Worm (Caenorhabditis elegans): Measurements from ENCODE around the gene spp-6.

The spp-6 gene

ce11 chrX:7320115-7320711, 3.1 kb downstream of the spp-6 start, which contains the start of gene spp-5:
spp-5 (minus strand) TSS chrX:7320354.
- TF ChIP-seq elt-2 (tag; optimal IDR thresholded peaks at IDR 0.05) = peak; percentile 22
- no peak for TF ChIP-seq C08G9.2 (tag; optimal IDR thresholded peaks at IDR 0.05)

ce11 chrX:7322323-7322722, 5.2 kb downstream of the spp-6 start, which contains the start of gene T08A9.13:
T08A9.13 (minus strand) TSS chrX:7322423.
- TF ChIP-seq pag-3 (tag; optimal IDR thresholded peaks at IDR 0.05; ENCODE audit: borderline replicate concordance) = no peak
- no peak for TF ChIP-seq ztf-16 (tag; optimal IDR thresholded peaks at IDR 0.05)
- TF ChIP-seq unc-86 (tag; optimal IDR thresholded peaks at IDR 0.05) = no peak
- no peak for TF ChIP-seq gmeb-2 (tag; optimal IDR thresholded peaks at IDR 0.05)
- no peak for TF ChIP-seq tbx-2 (tag; optimal IDR thresholded peaks at IDR 0.05)
- no peak for TF ChIP-seq ceh-6 (GFP tag; optimal IDR thresholded peaks at IDR 0.05)
- no peak for TF ChIP-seq ref-2 (tag; optimal IDR thresholded peaks at IDR 0.05)
- TF ChIP-seq hlh-8 (tag; optimal IDR thresholded peaks at IDR 0.05) = no peak
- TF ChIP-seq Y22D7AL.16 (tag; optimal IDR thresholded peaks at IDR 0.05) = no peak
- TF ChIP-seq K09A11.1 (tag; optimal IDR thresholded peaks at IDR 0.05; ENCODE audit: insufficient read depth) = no peak
- no peak for TF ChIP-seq ttx-3 (tag; optimal IDR thresholded peaks at IDR 0.05)
- no peak for TF ChIP-seq ceh-22 (tag; optimal IDR thresholded peaks at IDR 0.05)
- TF ChIP-seq ceh-18 (tag; optimal IDR thresholded peaks at IDR 0.05) = no peak

- TF ChIP-seq sdc-2 (tag; optimal IDR thresholded peaks at IDR 0.05) (no peak), hlh-13 (GFP tag; optimal IDR thresholded peaks at IDR 0.05) (no peak), pha-2 (tag; optimal IDR thresholded peaks at IDR 0.05) (no peak), pha-4 (tag; optimal IDR thresholded peaks at IDR 0.05) (no peak), zip-5 (tag; optimal IDR thresholded peaks at IDR 0.05) (no peak), elt-4 (tag; optimal IDR thresholded peaks at IDR 0.05) (no peak), dve-1 (tag; optimal IDR thresholded peaks at IDR 0.05) (no peak), ceh-14 (tag; optimal IDR thresholded peaks at IDR 0.05) (peak; percentile 26), dmd-4 (tag; optimal IDR thresholded peaks at IDR 0.05; ENCODE audit: borderline replicate concordance) (no peak), ttx-3 (tag; optimal IDR thresholded peaks at IDR 0.05) (no peak), K02D7.2 (tag; optimal IDR thresholded peaks at IDR 0.05) (peak; percentile 9), nhr-11 (tag; optimal IDR thresholded peaks at IDR 0.05) (no peak), ceh-24 (tag; optimal IDR thresholded peaks at IDR 0.05) (no peak), ceh-19 (GFP tag; optimal IDR thresholded peaks at IDR 0.05) (peak; percentile 31), ref-2 (tag; optimal IDR thresholded peaks at IDR 0.05) (peak; percentile 19), pax-1 (tag; optimal IDR thresholded peaks at IDR 0.05) (no peak), C08G9.2 (tag; optimal IDR thresholded peaks at IDR 0.05) (no peak), C38D4.7 (GFP tag; optimal IDR thresholded peaks at IDR 0.05) (peak; percentile 8), elt-2 (tag; optimal IDR thresholded peaks at IDR 0.05) (peak; percentile 62), hlh-6 (tag; optimal IDR thresholded peaks at IDR 0.05) (no peak)
Measured at ce11 chrX:7323604-7324003, 6.5 kb downstream of the spp-6 start.

DNA sequence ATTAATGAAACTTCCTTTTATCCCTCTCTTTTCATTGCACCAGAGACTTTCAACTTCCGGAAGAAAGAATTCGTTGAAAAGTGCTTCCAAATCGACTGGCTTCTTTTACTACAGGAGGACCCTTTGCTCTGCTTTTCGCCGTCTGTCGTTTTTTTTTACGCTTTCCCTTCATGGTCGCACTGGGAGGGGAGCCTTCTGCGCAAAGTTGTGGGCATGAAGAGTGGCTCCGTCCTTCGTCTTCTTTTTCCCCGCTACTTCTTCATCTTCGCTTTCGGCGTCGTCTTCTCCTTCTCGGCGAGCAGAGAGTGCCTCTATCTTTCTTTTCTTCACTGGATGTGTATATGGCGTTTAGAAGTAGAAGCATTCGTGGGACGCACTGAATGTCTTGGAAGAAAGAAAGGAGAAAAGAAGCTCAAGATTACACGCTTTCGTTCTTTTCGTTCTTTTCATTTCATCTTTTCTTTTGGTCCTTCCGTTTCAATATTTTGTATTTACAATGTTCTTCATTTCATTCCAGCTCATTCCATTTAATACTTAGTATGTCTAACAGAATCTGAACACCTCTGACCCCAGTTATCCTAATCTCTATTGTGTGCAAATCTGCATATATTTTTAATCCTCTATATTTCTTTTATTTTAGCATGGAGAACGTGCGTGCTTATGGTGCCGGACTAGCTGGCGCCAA, 10.0 kb downstream of the spp-6 start, which contains the start of gene sng-1:
Gene sng-1, plus strand, starts transcription at position 635 of the 685 bp plus-strand sequence.
- TF ChIP-seq ceh-31 (tag; optimal IDR thresholded peaks at IDR 0.05) = peak; percentile 19
- no peak for TF ChIP-seq elt-2 (tag; optimal IDR thresholded peaks at IDR 0.05)
- TF ChIP-seq ceh-14 (tag; optimal IDR thresholded peaks at IDR 0.05) = peak; percentile 16
- no peak for TF ChIP-seq ceh-6 (GFP tag; optimal IDR thresholded peaks at IDR 0.05)

DNA sequence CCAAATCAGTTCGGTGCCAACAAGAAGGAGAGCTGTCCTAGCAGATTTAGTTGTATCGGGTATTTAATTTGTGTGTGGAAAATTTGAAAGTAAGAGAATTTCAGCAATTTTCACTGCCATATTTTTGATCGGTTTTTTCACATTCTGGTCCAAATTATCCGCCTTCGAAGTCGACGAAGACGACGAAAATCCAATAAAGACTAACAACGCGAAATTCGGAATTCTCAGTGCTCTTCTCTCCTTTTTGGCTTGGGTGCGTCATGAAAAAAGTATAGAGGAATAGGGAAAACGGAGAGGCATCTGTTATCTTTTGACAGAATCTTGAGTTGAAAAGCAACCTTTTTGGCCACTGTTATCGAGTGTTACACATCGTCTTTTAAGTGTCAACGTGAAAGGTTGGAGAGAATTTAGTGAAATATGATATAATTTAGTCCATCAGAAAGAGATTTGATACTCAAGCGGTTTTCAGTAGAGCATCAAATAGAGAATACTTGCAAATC, 11.0 kb downstream of the spp-6 start:
- peak; percentile 76 for TF ChIP-seq unc-42 (tag; optimal IDR thresholded peaks at IDR 0.05)
- no peak for TF ChIP-seq pha-2 (tag; optimal IDR thresholded peaks at IDR 0.05)

Measured in whole organism, late embryonic.